Worm (Caenorhabditis elegans): ENCODE data around the gene pgl-1.

- no peak for TF ChIP-seq R02D3.7 (tag; optimal IDR thresholded peaks at IDR 0.05)
- no peak for TF ChIP-seq aly-2 (tag; optimal IDR thresholded peaks at IDR 0.05)
Measured at ce11 chrIV:6951259-6951658, 25.9 kb downstream of the pgl-1 start.
